Worm (Caenorhabditis elegans) whole organism, young adult: ENCODE data around the gene mam-4.

Experiments used
- B0035.1 ChIP-seq: sonication (generic microtip); optimal IDR thresholded peaks from 2 replicates; lab custom pipeline; 2016; ENCODE audit warnings: missing genetic modification characterization, mild to moderate bottlenecking, missing compliant biosample characterization, missing genotype, missing genetic modification reagents
- D2030.7 ChIP-seq: fragments of 200-800 bp; sonication (Bioruptor generic); IDR thresholded peaks from 2 replicates; pipeline ENCODE4 v1.3.6; 2022; ENCODE audit warnings: missing genetic modification reagents, missing genetic modification characterization, missing compliant biosample characterization
- T26A5.8 ChIP-seq: sonication (generic microtip); optimal IDR thresholded peaks from 2 replicates; lab custom pipeline; 2016; ENCODE audit warnings: missing genetic modification characterization, missing compliant biosample characterization
- Y67H2A.10 ChIP-seq: fragments of 200-800 bp; sonication (Bioruptor generic); conservative IDR thresholded peaks from 2 replicates; pipeline ENCODE4 v1.3.6; 2022; ENCODE audit warnings: missing genetic modification reagents, missing genetic modification characterization, missing compliant biosample characterization
- Y95B8A.8 ChIP-seq: fragments of 200-800 bp; sonication (Bioruptor generic); IDR thresholded peaks from 2 replicates; pipeline ENCODE4 v1.3.6; 2022; ENCODE audit warnings: missing genetic modification reagents, missing genetic modification characterization, missing compliant biosample characterization
- akir-1 ChIP-seq: fragments of 200-800 bp; sonication (Bioruptor generic); optimal IDR thresholded peaks from 2 replicates; lab custom pipeline; 2018; ENCODE audit warnings: mild to moderate bottlenecking, missing genetic modification characterization, moderate library complexity, missing compliant biosample characterization
- athp-1 ChIP-seq: sonication (generic microtip); optimal IDR thresholded peaks from 2 replicates; lab custom pipeline; 2017; ENCODE audit warnings: mild to moderate bottlenecking, missing genetic modification characterization, missing compliant biosample characterization
- ceh-40 ChIP-seq: fragments of 200-800 bp; sonication (Bioruptor generic); IDR thresholded peaks from 2 replicates; pipeline ENCODE4 v1.3.6; 2022; ENCODE audit warnings: missing genetic modification characterization, missing compliant biosample characterization
- ceh-91 ChIP-seq: fragments of 200-800 bp; sonication (Bioruptor generic); IDR thresholded peaks from 2 replicates; pipeline ENCODE4 v1.3.6; 2022; ENCODE audit warnings: missing genetic modification reagents, missing genetic modification characterization, missing compliant biosample characterization
- chd-7 ChIP-seq: sonication (generic microtip); optimal IDR thresholded peaks from 2 replicates; lab custom pipeline; 2016; ENCODE audit warnings: mild to moderate bottlenecking, missing genetic modification characterization, moderate library complexity, missing compliant biosample characterization
- die-1 ChIP-seq: sonication (generic microtip); optimal IDR thresholded peaks from 2 replicates; lab custom pipeline; 2016; ENCODE audit warnings: missing genotype, mild to moderate bottlenecking, missing genetic modification characterization, missing compliant biosample characterization
- dox-1 ChIP-seq: fragments of 200-800 bp; sonication (Bioruptor generic); IDR thresholded peaks from 2 replicates; pipeline ENCODE4 v1.3.6; 2022; ENCODE audit warnings: missing genetic modification reagents, missing genetic modification characterization, missing compliant biosample characterization
- dpff-1 ChIP-seq: sonication (generic microtip); optimal IDR thresholded peaks from 2 replicates; lab custom pipeline; 2017; ENCODE audit warnings: mild to moderate bottlenecking, missing genetic modification characterization, missing compliant biosample characterization
- egrh-3 ChIP-seq: fragments of 200-800 bp; sonication (Bioruptor generic); IDR thresholded peaks from 2 replicates; pipeline ENCODE4 v1.3.6; 2022; ENCODE audit warnings: missing genetic modification reagents, missing genetic modification characterization, missing compliant biosample characterization
- ets-4 ChIP-seq: fragments of 200-800 bp; sonication (Bioruptor generic); optimal IDR thresholded peaks from 2 replicates; lab custom pipeline; 2018; ENCODE audit warnings: mild to moderate bottlenecking, missing genetic modification characterization, missing compliant biosample characterization
- hrde-1 ChIP-seq: sonication (generic microtip); optimal IDR thresholded peaks from 2 replicates; lab custom pipeline; 2016; ENCODE audit warnings: missing genetic modification characterization, mild to moderate bottlenecking, missing compliant biosample characterization, moderate library complexity, missing genotype, missing genetic modification reagents, borderline replicate concordance
- lag-1 ChIP-seq: fragments of 200-800 bp; sonication (Bioruptor generic); IDR thresholded peaks from 2 replicates; pipeline ENCODE4 v1.3.6; 2022; ENCODE audit warnings: missing genetic modification reagents, missing genetic modification characterization, missing compliant biosample characterization
- lin-54 ChIP-seq: fragments of 200-800 bp; sonication (Bioruptor generic); optimal IDR thresholded peaks from 2 replicates; lab custom pipeline; 2018; ENCODE audit warnings: mild to moderate bottlenecking, missing genetic modification characterization, missing compliant biosample characterization
- madf-10 ChIP-seq: sonication (generic microtip); optimal IDR thresholded peaks from 2 replicates; lab custom pipeline; 2016; ENCODE audit warnings: mild to moderate bottlenecking, missing genetic modification characterization, missing compliant biosample characterization
- madf-6 ChIP-seq: fragments of 200-800 bp; sonication (Bioruptor generic); IDR thresholded peaks from 2 replicates; pipeline ENCODE4 v1.3.6; 2022; ENCODE audit warnings: missing genetic modification reagents, missing genetic modification characterization, missing compliant biosample characterization
- madf-8 ChIP-seq: fragments of 200-800 bp; sonication (Bioruptor generic); conservative IDR thresholded peaks from 2 replicates; pipeline ENCODE4 v1.3.6; 2022; ENCODE audit warnings: missing genetic modification reagents, missing genetic modification characterization, missing compliant biosample characterization
- mcd-1 ChIP-seq: fragments of 200-800 bp; sonication (Bioruptor generic); IDR thresholded peaks from 2 replicates; pipeline ENCODE4 v1.3.6; 2022; ENCODE audit warnings: missing genetic modification reagents, missing genetic modification characterization, missing compliant biosample characterization
- nfya-2 ChIP-seq: fragments of 200-800 bp; sonication (Bioruptor generic); IDR thresholded peaks from 2 replicates; pipeline ENCODE4 v1.3.6; 2022; ENCODE audit warnings: missing genetic modification reagents, missing genetic modification characterization, missing compliant biosample characterization
- nhr-120 ChIP-seq: fragments of 200-800 bp; sonication (Bioruptor generic); IDR thresholded peaks from 2 replicates; pipeline ENCODE4 v1.3.6; 2022; ENCODE audit warnings: missing genetic modification characterization, missing compliant biosample characterization
- nhr-179 ChIP-seq: sonication (generic microtip); optimal IDR thresholded peaks from 2 replicates; lab custom pipeline; 2016; ENCODE audit warnings: mild to moderate bottlenecking, missing genetic modification characterization, missing compliant biosample characterization
- nhr-80 ChIP-seq: sonication (generic microtip); optimal IDR thresholded peaks from 2 replicates; lab custom pipeline; 2016; ENCODE audit warnings: missing genetic modification characterization, missing compliant biosample characterization
- nhr-90 ChIP-seq: sonication (generic microtip); optimal IDR thresholded peaks from 2 replicates; lab custom pipeline; 2016; ENCODE audit warnings: missing genotype, mild to moderate bottlenecking, missing genetic modification characterization, missing compliant biosample characterization
- rpc-1 ChIP-seq, 2 experiments: fragments of 150-350 bp in 1 of 2; sonication (generic microtip) in 1 of 2; optimal IDR thresholded peaks; 2 replicates each; lab custom pipeline; 2014 to 2018; ENCODE audit warnings: missing biosample characterization in 1 of 2, missing genetic modification characterization in 1 of 2, missing genetic modification reagents in 1 of 2, missing genotype in 1 of 2
- snpc-1.3 ChIP-seq: sonication (generic microtip); optimal IDR thresholded peaks from 2 replicates; lab custom pipeline; 2017; ENCODE audit warnings: missing genetic modification characterization, mild to moderate bottlenecking, missing compliant biosample characterization, antibody characterized with exemption, moderate library complexity, missing genotype, missing genetic modification reagents; ENCODE audit not compliant: insufficient read depth
- snpc-3.4 ChIP-seq: sonication (generic microtip); optimal IDR thresholded peaks from 2 replicates; lab custom pipeline; 2017; ENCODE audit warnings: missing genetic modification characterization, mild to moderate bottlenecking, missing compliant biosample characterization, antibody characterized with exemption, moderate library complexity, missing genotype, missing genetic modification reagents
- xnd-1 ChIP-seq: sonication (generic microtip); optimal IDR thresholded peaks from 2 replicates; lab custom pipeline; 2016; ENCODE audit warnings: missing genotype, missing genetic modification reagents, missing genetic modification characterization, missing compliant biosample characterization
- ztf-6 ChIP-seq: fragments of 200-800 bp; sonication (Bioruptor generic); IDR thresholded peaks from 2 replicates; pipeline ENCODE4 v1.3.6; 2022; ENCODE audit warnings: missing genetic modification reagents, missing genetic modification characterization, missing compliant biosample characterization

mam-4 gene

DNA sequence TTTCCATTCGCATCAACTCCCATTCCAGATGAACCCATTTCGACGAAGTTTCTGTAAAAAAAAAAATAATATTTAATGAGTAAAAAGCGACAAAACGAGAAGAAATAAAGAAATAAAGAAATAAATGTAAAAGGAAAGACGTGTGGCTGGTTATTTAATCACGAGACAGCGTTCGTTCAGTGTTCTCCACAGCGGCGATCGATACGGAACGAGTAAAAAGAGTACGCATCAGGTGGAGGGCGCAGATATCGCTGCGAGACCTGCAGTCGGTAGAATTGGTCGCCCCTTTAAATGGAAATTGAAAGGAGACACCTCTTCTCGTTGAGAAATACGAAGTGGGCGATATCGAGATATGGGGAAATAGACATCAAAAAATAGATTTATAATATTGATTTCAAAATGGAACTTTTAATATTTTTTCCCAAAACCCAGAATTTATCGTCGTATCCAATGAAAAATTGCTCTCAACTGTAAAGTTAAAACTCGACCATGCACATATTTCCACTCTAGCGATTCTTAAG lies 19.2 kb upstream of the mam-4 start, which contains the start of gene pqn-70 (continued):
- TF ChIP-seq ztf-6 (GFP tag; lab: Robert Waterston, UW) (no peak), snpc-1.3 (tag; lab: Kevin White, UChicago) (no peak), egrh-3 (peak; percentile 58), xnd-1 (tag; lab: Kevin White, UChicago) (no peak), madf-8 (GFP tag; lab: Robert Waterston, UW) (no peak), B0035.1 (peak; percentile 33), ets-4 (GFP tag; lab: Kevin White, UChicago) (no peak), dpff-1 (no peak), die-1 (tag; lab: Kevin White, UChicago) (peak; percentile 15), akir-1 (GFP tag; lab: Kevin White, UChicago) (no peak), hrde-1 (no peak)
- TF ChIP-seq, all 124 proteins: peak for 47

DNA sequence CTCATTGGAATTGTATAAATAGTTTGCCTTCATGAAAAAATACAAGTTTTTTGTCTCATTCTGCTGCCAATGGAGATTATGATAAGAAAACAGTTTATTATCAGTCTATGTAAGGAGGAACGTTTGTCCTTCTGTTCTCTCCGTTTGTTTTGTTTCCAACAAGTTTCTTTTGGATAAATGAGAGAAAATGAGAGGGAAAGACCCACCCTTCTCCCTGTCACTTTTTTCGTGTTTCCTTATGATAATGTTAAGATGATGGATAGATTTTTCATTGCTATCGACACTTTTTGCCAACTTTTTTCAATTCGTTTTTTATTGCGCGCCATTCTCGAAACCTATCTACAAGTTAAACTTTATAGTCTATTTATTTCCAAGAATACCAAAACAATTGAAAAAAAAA lies 16.8 kb upstream of the mam-4 start:
- TF ChIP-seq Y67H2A.10 (GFP tag; lab: Robert Waterston, UW) (no peak), ceh-91 (GFP tag; lab: Robert Waterston, UW) (no peak), chd-7 (tag; lab: Kevin White, UChicago) (no peak), madf-10 (tag; lab: Kevin White, UChicago) (no peak), lag-1 (no peak), nhr-120 (no peak), nhr-90 (tag; lab: Kevin White, UChicago) (no peak), athp-1 (tag; lab: Kevin White, UChicago) (no peak), ceh-40 (GFP tag; lab: Robert Waterston, UW) (no peak), Y95B8A.8 (no peak), nfya-2 (GFP tag; lab: Robert Waterston, UW) (no peak), T26A5.8 (tag; lab: Kevin White, UChicago) (no peak), snpc-3.4 (tag; lab: Kevin White, UChicago) (no peak), lin-54 (GFP tag; lab: Kevin White, UChicago) (no peak), die-1 (tag; lab: Kevin White, UChicago) (no peak), mcd-1 (GFP tag; lab: Robert Waterston, UW) (no peak), nhr-179 (tag; lab: Kevin White, UChicago) (no peak), D2030.7 (GFP tag; lab: Robert Waterston, UW) (no peak)

DNA sequence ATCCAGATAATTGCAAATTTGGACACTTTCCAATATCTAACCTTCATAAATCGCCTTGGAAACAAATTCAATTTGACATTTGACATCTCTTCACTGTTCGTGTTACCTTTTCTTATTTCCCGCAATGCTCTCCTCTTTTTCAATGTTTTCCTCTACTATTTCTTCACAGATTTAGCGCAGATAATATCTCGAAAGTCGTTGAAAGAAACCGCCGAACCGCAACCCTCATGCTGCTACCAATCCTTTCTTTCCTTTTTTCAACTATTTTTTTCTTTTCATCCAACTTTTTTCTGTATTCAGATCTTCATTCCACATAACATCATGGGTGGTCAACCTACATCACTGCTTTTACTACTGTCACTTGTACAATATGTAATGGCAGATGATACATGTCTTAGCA lies 13.6 kb upstream of the mam-4 start, which contains the start of gene T19B10.5:
Gene T19B10.5, plus strand, starts transcription at position 301 of the 400 bp plus-strand sequence.
- TF ChIP-seq dox-1 (GFP tag; lab: Robert Waterston, UW) (no peak), nfya-2 (GFP tag; lab: Robert Waterston, UW) (no peak), madf-6 (no peak)

DNA sequence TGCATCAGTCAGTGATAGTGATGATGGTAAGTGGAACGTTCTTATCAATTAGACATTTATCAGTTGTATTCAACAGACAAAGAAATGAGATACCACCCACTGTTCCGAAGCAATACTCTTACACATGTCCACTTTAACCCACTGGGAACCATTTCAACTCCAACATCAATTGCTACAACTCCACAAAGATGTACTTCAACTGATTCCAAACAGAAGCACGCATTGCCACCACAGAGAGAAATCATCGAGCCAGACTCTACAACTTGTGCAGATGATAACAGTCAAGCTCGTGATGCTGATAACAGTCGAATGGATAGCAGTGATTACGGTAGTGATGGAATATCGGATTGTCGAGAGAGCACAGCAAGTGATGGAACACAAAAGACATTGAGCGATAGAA lies 12.1 kb upstream of the mam-4 start:
- no peak for TF ChIP-seq rpc-1 (optimal IDR thresholded peaks at IDR 0.05; lab: Kevin White, UChicago)
- TF ChIP-seq rpc-1 (tag; optimal IDR thresholded peaks at IDR 0.05; lab: Kevin White, UChicago): no peak
- peak; percentile 14 for TF ChIP-seq ets-4 (GFP tag; lab: Kevin White, UChicago)
- peak; percentile 81 for TF ChIP-seq nhr-80 (tag; lab: Kevin White, UChicago)
- TF ChIP-seq madf-8 (GFP tag; lab: Robert Waterston, UW): no peak
- TF ChIP-seq, all 124 proteins: peak for 2
